Fruit fly (Drosophila melanogaster) whole organism, embryonic: ENCODE measurements around the gene Cat.

Source experiments
- Antp ChIP-seq: fragments of 200-800 bp; sonication (Bioruptor generic); optimal IDR thresholded peaks from 3 replicates; lab custom pipeline; 2016; ENCODE audit warnings: missing biosample characterization, missing genetic modification characterization
- BEAF-32 ChIP-seq: fragments of 200-800 bp; sonication (Bioruptor generic); optimal IDR thresholded peaks from 3 replicates; lab custom pipeline; 2017; ENCODE audit warnings: missing biosample characterization, missing genetic modification characterization, mild to moderate bottlenecking, moderate library complexity, missing genetic modification reagents
- CG10543 ChIP-seq: fragments of 200-800 bp; sonication (Bioruptor generic); optimal IDR thresholded peaks from 3 replicates; lab custom pipeline; 2017; ENCODE audit warnings: missing biosample characterization, mild to moderate bottlenecking, missing genetic modification characterization, moderate library complexity
- CG11398 ChIP-seq: fragments of 200-800 bp; sonication (Bioruptor generic); optimal IDR thresholded peaks from 2 replicates; lab custom pipeline; 2016; ENCODE audit warnings: missing biosample characterization, missing genetic modification characterization
- CG11504 ChIP-seq: fragments of 200-800 bp; sonication (Bioruptor generic); optimal IDR thresholded peaks from 3 replicates; lab custom pipeline; 2019; ENCODE audit warnings: missing biosample characterization, mild to moderate bottlenecking, missing genetic modification characterization, moderate library complexity
- CG1233 ChIP-seq: fragments of 200-800 bp; sonication (Bioruptor generic); optimal IDR thresholded peaks from 4 replicates; lab custom pipeline; 2018; ENCODE audit warnings: missing biosample characterization, mild to moderate bottlenecking, missing genetic modification characterization
- CG12769 ChIP-seq: fragments of 200-800 bp; sonication (Bioruptor generic); optimal IDR thresholded peaks from 2 replicates; lab custom pipeline; 2019; ENCODE audit warnings: missing biosample characterization, mild to moderate bottlenecking, missing genetic modification characterization, moderate library complexity
- CG13296 ChIP-seq: fragments of 200-800 bp; sonication (Bioruptor generic); optimal IDR thresholded peaks from 3 replicates; lab custom pipeline; 2018; ENCODE audit warnings: missing biosample characterization, mild to moderate bottlenecking, missing genetic modification characterization
- CG15514 ChIP-seq: fragments of 200-800 bp; sonication (Bioruptor generic); optimal IDR thresholded peaks from 3 replicates; lab custom pipeline; 2017; ENCODE audit warnings: missing biosample characterization, missing genetic modification characterization, mild to moderate bottlenecking, moderate library complexity, missing genetic modification reagents
- CG1602 ChIP-seq: fragments of 200-800 bp; sonication (Bioruptor generic); optimal IDR thresholded peaks from 3 replicates; lab custom pipeline; 2016; ENCODE audit warnings: missing biosample characterization, missing genetic modification characterization
- CG17186 ChIP-seq: fragments of 200-800 bp; sonication (Bioruptor generic); optimal IDR thresholded peaks from 3 replicates; lab custom pipeline; 2017; ENCODE audit warnings: missing biosample characterization, missing genetic modification reagents, missing genetic modification characterization
- CG17829 ChIP-seq: fragments of 200-800 bp; optimal IDR thresholded peaks from 2 replicates; lab custom pipeline; 2019; ENCODE audit warnings: missing biosample characterization, mild to moderate bottlenecking, missing genetic modification characterization, moderate library complexity
- CG18262 ChIP-seq: fragments of 200-800 bp; optimal IDR thresholded peaks from 3 replicates; lab custom pipeline; 2019; ENCODE audit warnings: missing biosample characterization, mild to moderate bottlenecking, missing genetic modification characterization, moderate library complexity
- CG7786 ChIP-seq: fragments of 200-800 bp; sonication (Bioruptor generic); optimal IDR thresholded peaks from 2 replicates; lab custom pipeline; 2016; ENCODE audit warnings: missing biosample characterization, missing genetic modification characterization
- CG8924 ChIP-seq: fragments of 200-800 bp; optimal IDR thresholded peaks from 3 replicates; lab custom pipeline; 2019; ENCODE audit warnings: missing biosample characterization, mild to moderate bottlenecking, missing genetic modification characterization, moderate library complexity
- CrebB ChIP-seq: fragments of 200-800 bp; sonication (Bioruptor generic); optimal IDR thresholded peaks from 3 replicates; lab custom pipeline; 2018; ENCODE audit warnings: missing biosample characterization, mild to moderate bottlenecking, missing genetic modification characterization
- Dad ChIP-seq: fragments of 200-800 bp; sonication (Bioruptor generic); optimal IDR thresholded peaks from 3 replicates; lab custom pipeline; 2016; ENCODE audit warnings: missing biosample characterization, missing genetic modification characterization
- Doc2 ChIP-seq: fragments of 200-800 bp; sonication (Bioruptor generic); IDR thresholded peaks from 2 replicates; pipeline ENCODE4 v1.3.6; 2022; ENCODE audit warnings: missing biosample characterization, missing genetic modification characterization
- Ets65A ChIP-seq: fragments of 200-800 bp; sonication (Bioruptor generic); peaks from one replicate; lab custom pipeline; 2016; ENCODE audit warnings: missing biosample characterization, missing genetic modification characterization
- HLH54F ChIP-seq: fragments of 200-800 bp; sonication (Bioruptor generic); optimal IDR thresholded peaks from 3 replicates; lab custom pipeline; 2016; ENCODE audit warnings: missing biosample characterization, missing genetic modification characterization
- HLHmδ ChIP-seq: fragments of 200-800 bp; sonication (Bioruptor generic); optimal IDR thresholded peaks from 2 replicates; lab custom pipeline; 2018; ENCODE audit warnings: missing biosample characterization, mild to moderate bottlenecking, missing genetic modification characterization, moderate library complexity
- Hsf ChIP-seq: fragments of 200-800 bp; sonication (Bioruptor generic); optimal IDR thresholded peaks from 3 replicates; lab custom pipeline; 2016; ENCODE audit warnings: missing biosample characterization, missing genetic modification characterization
- Med ChIP-seq: fragments of 200-800 bp; sonication (Bioruptor generic); peaks from one replicate; lab custom pipeline; 2016; ENCODE audit warnings: missing biosample characterization, missing genetic modification characterization, mild to moderate bottlenecking, inconsistent platforms, moderate library complexity
- Myb ChIP-seq: fragments of 200-800 bp; sonication (Bioruptor generic); optimal IDR thresholded peaks from 2 replicates; lab custom pipeline; 2016; ENCODE audit warnings: missing biosample characterization, missing genetic modification characterization
- NK7.1 ChIP-seq: fragments of 200-800 bp; sonication (Bioruptor generic); optimal IDR thresholded peaks from 3 replicates; lab custom pipeline; 2016; ENCODE audit warnings: missing biosample characterization, missing genetic modification characterization
- Pdp1 ChIP-seq, 2 experiments: fragments of 200-800 bp; sonication (Bioruptor generic); optimal IDR thresholded peaks; 3 replicates each; lab custom pipeline; 2016; ENCODE audit warnings: missing biosample characterization in 2 of 2, missing genetic modification characterization in 2 of 2, mild to moderate bottlenecking in 1 of 2, moderate library complexity in 1 of 2
- Sox102F ChIP-seq: fragments of 200-800 bp; sonication (Bioruptor generic); optimal IDR thresholded peaks from 2 replicates; lab custom pipeline; 2018; ENCODE audit warnings: missing biosample characterization, mild to moderate bottlenecking, missing genetic modification characterization, moderate library complexity
- Sry-δ ChIP-seq: fragments of 200-800 bp; sonication (Bioruptor generic); optimal IDR thresholded peaks from 2 replicates; lab custom pipeline; 2016; ENCODE audit warnings: missing biosample characterization, missing genetic modification characterization
- Vsx1 ChIP-seq: fragments of 200-800 bp; sonication (Bioruptor generic); optimal IDR thresholded peaks from 2 replicates; lab custom pipeline; 2017; ENCODE audit warnings: missing biosample characterization, mild to moderate bottlenecking, missing genetic modification characterization, missing genetic modification reagents
- Xbp1 ChIP-seq: fragments of 200-800 bp; sonication (Bioruptor generic); optimal IDR thresholded peaks from 3 replicates; lab custom pipeline; 2016; ENCODE audit warnings: missing biosample characterization, mild to moderate bottlenecking, missing genetic modification characterization
- ac ChIP-seq: fragments of 200-800 bp; sonication (Bioruptor generic); optimal IDR thresholded peaks from 3 replicates; lab custom pipeline; 2017; ENCODE audit warnings: missing biosample characterization, mild to moderate bottlenecking, missing genetic modification characterization
- bab2 ChIP-seq: fragments of 200-800 bp; sonication (Bioruptor generic); optimal IDR thresholded peaks from 2 replicates; lab custom pipeline; 2016; ENCODE audit warnings: missing biosample characterization, missing genetic modification characterization
- cato ChIP-seq: fragments of 200-800 bp; sonication (Bioruptor generic); optimal IDR thresholded peaks from 2 replicates; lab custom pipeline; 2016; ENCODE audit warnings: missing biosample characterization, missing genetic modification characterization, borderline replicate concordance
- disco-r ChIP-seq: fragments of 200-800 bp; sonication (Bioruptor generic); optimal IDR thresholded peaks from 2 replicates; lab custom pipeline; 2016; ENCODE audit warnings: missing biosample characterization, missing genetic modification characterization
- dmrt11E ChIP-seq: fragments of 200-800 bp; sonication (Bioruptor generic); optimal IDR thresholded peaks from 3 replicates; lab custom pipeline; 2018; ENCODE audit warnings: missing biosample characterization, mild to moderate bottlenecking, missing genetic modification characterization, moderate library complexity
- dpn ChIP-seq, 2 experiments: fragments of 200-800 bp; sonication (Bioruptor generic); optimal IDR thresholded peaks; 3 replicates each; lab custom pipeline; 2016; ENCODE audit warnings: missing biosample characterization in 2 of 2, missing genetic modification characterization in 2 of 2
- eve ChIP-seq, 2 experiments: fragments of >200 bp; optimal IDR thresholded peaks; 2 replicates each; lab custom pipeline; 2017; ENCODE audit warnings: missing biosample characterization in 2 of 2, missing genetic modification characterization in 2 of 2
- fd96Cb ChIP-seq: fragments of 200-800 bp; sonication (Bioruptor generic); optimal IDR thresholded peaks from 2 replicates; lab custom pipeline; 2018; ENCODE audit warnings: missing biosample characterization, mild to moderate bottlenecking, missing genetic modification characterization, moderate library complexity
- gcm ChIP-seq: fragments of 200-800 bp; sonication (Bioruptor generic); optimal IDR thresholded peaks from 2 replicates; lab custom pipeline; 2019; ENCODE audit warnings: missing biosample characterization, mild to moderate bottlenecking, missing genetic modification characterization, moderate library complexity
- gem ChIP-seq: fragments of 200-800 bp; sonication (Bioruptor generic); optimal IDR thresholded peaks from 2 replicates; lab custom pipeline; 2019; ENCODE audit warnings: missing biosample characterization, mild to moderate bottlenecking, missing genetic modification characterization, moderate library complexity
- her ChIP-seq: fragments of 200-800 bp; sonication (Bioruptor generic); optimal IDR thresholded peaks from 2 replicates; lab custom pipeline; 2016; ENCODE audit warnings: missing biosample characterization, missing genetic modification characterization
- insv ChIP-seq, 2 experiments: fragments of 200-800 bp; sonication (Bioruptor generic); optimal IDR thresholded peaks; 3 replicates each; lab custom pipeline; 2016 to 2018; ENCODE audit warnings: missing biosample characterization in 2 of 2, missing genetic modification characterization in 2 of 2
- lola ChIP-seq, 3 experiments: fragments of >200 bp in 2 of 3; fragments of 200-800 bp in 1 of 3; sonication (Bioruptor generic) in 1 of 3; optimal IDR thresholded peaks; 2 replicates each; lab custom pipeline; 2017 to 2019; ENCODE audit warnings: missing biosample characterization in 3 of 3, missing genetic modification characterization in 3 of 3, mild to moderate bottlenecking in 1 of 3, moderate library complexity in 1 of 3
- mam ChIP-seq: fragments of 200-800 bp; sonication (Bioruptor generic); optimal IDR thresholded peaks from 3 replicates; lab custom pipeline; 2016; ENCODE audit warnings: missing biosample characterization, missing genetic modification characterization
- slp2 ChIP-seq: fragments of 200-800 bp; sonication (Bioruptor generic); optimal IDR thresholded peaks from 2 replicates; lab custom pipeline; 2016; ENCODE audit warnings: missing biosample characterization, missing genetic modification characterization
- stwl ChIP-seq: fragments of 200-800 bp; sonication (Bioruptor generic); optimal IDR thresholded peaks from 3 replicates; lab custom pipeline; 2018; ENCODE audit warnings: missing biosample characterization, mild to moderate bottlenecking, missing genetic modification characterization, moderate library complexity
- tio ChIP-seq: fragments of 200-800 bp; sonication (Bioruptor generic); optimal IDR thresholded peaks from 2 replicates; lab custom pipeline; 2017; ENCODE audit warnings: missing biosample characterization, missing genetic modification characterization, inconsistent platforms
- tx ChIP-seq: fragments of 200-800 bp; sonication (Bioruptor generic); optimal IDR thresholded peaks from 2 replicates; lab custom pipeline; 2016; ENCODE audit warnings: missing biosample characterization, missing genetic modification characterization
- yki ChIP-seq: fragments of >200 bp; optimal IDR thresholded peaks from 3 replicates; lab custom pipeline; 2018

The Cat gene

DNA sequence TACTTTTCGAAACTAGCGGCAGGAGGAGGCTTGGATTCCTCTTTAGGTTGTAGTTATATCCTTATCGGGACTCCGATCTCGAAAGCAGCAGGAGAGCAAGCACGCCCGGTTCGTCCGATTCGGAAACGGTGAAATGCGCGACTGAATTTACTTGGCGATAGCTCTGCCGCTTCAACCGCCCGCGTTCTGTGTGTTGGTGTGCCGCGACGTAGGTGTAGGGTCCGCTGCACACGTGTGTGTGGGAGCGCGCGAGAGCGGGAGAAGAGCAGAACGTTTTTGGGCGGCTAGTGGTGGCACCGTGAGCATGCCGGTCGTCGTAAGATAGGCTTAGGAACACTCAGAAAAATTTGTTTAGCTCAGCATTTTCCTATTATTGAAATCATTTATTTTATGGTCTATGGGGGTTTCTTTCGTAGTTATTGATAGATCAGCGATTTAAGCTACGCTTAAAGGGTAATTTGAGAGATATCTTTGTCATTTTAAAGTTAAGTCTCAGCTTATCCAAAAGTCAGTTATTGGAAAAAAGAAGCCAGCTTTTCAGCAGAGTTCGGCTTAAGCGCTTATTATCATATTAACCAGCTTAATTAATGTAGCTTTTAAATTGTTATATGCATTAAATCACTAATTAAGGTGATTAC is 18.1 kb downstream of the Cat start (continued):
- TF ChIP-seq CG10543 (peak; percentile 58), dmrt11E (peak; percentile 25), CG11504 (tag; lab: Kevin White, UChicago) (peak; percentile 34), tx (no peak), Hsf (GFP tag; lab: Kevin White, UChicago) (peak; percentile 47), CG11398 (peak; percentile 10), her (GFP tag; lab: Kevin White, UChicago) (peak; percentile 19), Antp (peak; percentile 28), CG7786 (peak; percentile 5), CG13296 (GFP tag; lab: Kevin White, UChicago) (peak; percentile 10), Doc2 (GFP tag; lab: Robert Waterston, UW) (no peak), CG1602 (peak; percentile 8), gem (tag; lab: Kevin White, UChicago) (peak; percentile 57), CG15514 (GFP tag; lab: Kevin White, UChicago) (peak; percentile 6), Xbp1 (GFP tag; lab: Kevin White, UChicago) (peak; percentile 42), bab2 (GFP tag; lab: Kevin White, UChicago) (peak; percentile 13), dpn (GFP tag; optimal IDR thresholded peaks at IDR 0.05; lab: Kevin White, UChicago) (peak in 1 of 2 experiments; percentile 25), Med (peak; percentile 88), Sry-δ (GFP tag; lab: Kevin White, UChicago) (peak; percentile 78), CG17829 (tag; lab: Kevin White, UChicago) (peak; percentile 39), mam (GFP tag; lab: Kevin White, UChicago) (peak; percentile 34), CG8924 (tag; lab: Kevin White, UChicago) (peak; percentile 54), CG18262 (peak; percentile 39), lola (GFP tag; optimal IDR thresholded peaks at IDR 0.05; lab: Kevin White, UChicago) (peak in 1 of 3 experiments; percentile 7), HLH54F (GFP tag; lab: Kevin White, UChicago) (peak; percentile 5), CrebB (peak; percentile 56), fd96Cb (peak; percentile 13), Sox102F (GFP tag; lab: Kevin White, UChicago) (peak; percentile 9), NK7.1 (GFP tag; lab: Kevin White, UChicago) (peak; percentile 44), Ets65A (GFP tag; lab: Kevin White, UChicago) (peak; percentile 20), Pdp1 (GFP tag; optimal IDR thresholded peaks at IDR 0.05; lab: Kevin White, UChicago) (peak; percentile 22 to 43), CG17186 (GFP tag; lab: Kevin White, UChicago) (peak; percentile 0), disco-r (GFP tag; lab: Kevin White, UChicago) (no peak), Vsx1 (no peak), Dad (GFP tag; lab: Kevin White, UChicago) (peak; percentile 22), gcm (GFP tag; lab: Kevin White, UChicago) (no peak), HLHmδ (GFP tag; lab: Kevin White, UChicago) (peak; percentile 83), ac (GFP tag; lab: Kevin White, UChicago) (no peak), CG12769 (peak; percentile 53), cato (GFP tag; lab: Kevin White, UChicago) (peak; percentile 6), slp2 (GFP tag; lab: Kevin White, UChicago) (no peak), tio (peak; percentile 1), eve (GFP tag; optimal IDR thresholded peaks at IDR 0.05; lab: Kevin White, UChicago) (no peak), BEAF-32 (peak; percentile 70), CG1233 (peak; percentile 4), Myb (GFP tag; lab: Kevin White, UChicago) (peak; percentile 2), stwl (tag; lab: Kevin White, UChicago) (peak; percentile 24), yki (lab: Kevin White, UChicago) (peak; percentile 56), insv (GFP tag; optimal IDR thresholded peaks at IDR 0.05; lab: Kevin White, UChicago) (peak in 1 of 2 experiments; percentile 59)
